Worm (Caenorhabditis elegans) whole organism, L4 larva: ENCODE results near the gene tomm-70.

ENCODE experiments used
- F10B5.3 ChIP-seq: sonication (generic microtip); optimal IDR thresholded peaks from 2 replicates; lab custom pipeline; 2016; ENCODE audit warnings: mild to moderate bottlenecking, missing genetic modification characterization, missing compliant biosample characterization
- F37D6.2 ChIP-seq: sonication (generic microtip); optimal IDR thresholded peaks from 2 replicates; lab custom pipeline; 2016; ENCODE audit warnings: mild to moderate bottlenecking, missing genetic modification characterization, missing compliant biosample characterization
- R02D3.7 ChIP-seq: fragments of 150-350 bp; sonication (generic microtip); optimal IDR thresholded peaks from 3 replicates; lab custom pipeline; 2014; ENCODE audit warnings: missing biosample characterization, missing genetic modification characterization
- T20F7.1 ChIP-seq: fragments of 200-800 bp; sonication (Bioruptor generic); optimal IDR thresholded peaks from 2 replicates; lab custom pipeline; 2018; ENCODE audit warnings: mild to moderate bottlenecking, missing genetic modification characterization, missing compliant biosample characterization
- Y48G9A.11 ChIP-seq: fragments of 200-800 bp; sonication (Bioruptor generic); IDR thresholded peaks from 2 replicates; pipeline ENCODE4 v1.3.6; 2022; ENCODE audit warnings: missing genetic modification reagents, missing genetic modification characterization, missing compliant biosample characterization
- Y5F2A.4 ChIP-seq: fragments of 200-800 bp; sonication (Bioruptor generic); optimal IDR thresholded peaks from 2 replicates; lab custom pipeline; 2018; ENCODE audit warnings: mild to moderate bottlenecking, missing genetic modification characterization, missing compliant biosample characterization
- ZK337.2 ChIP-seq: fragments of 200-800 bp; sonication (Bioruptor generic); IDR thresholded peaks from 2 replicates; pipeline ENCODE4 v1.3.6; 2022; ENCODE audit warnings: missing genetic modification reagents, missing genetic modification characterization, missing compliant biosample characterization
- aha-1 ChIP-seq: fragments of 150-350 bp; peaks from one replicate; lab custom pipeline; 2014; ENCODE audit warnings: missing biosample characterization, missing genetic modification characterization
- aly-2 ChIP-seq: sonication (generic microtip); optimal IDR thresholded peaks from 2 replicates; lab custom pipeline; 2018; ENCODE audit warnings: missing biosample characterization, missing genetic modification characterization
- ceh-20 ChIP-seq: fragments of 200-800 bp; sonication (Bioruptor generic); IDR thresholded peaks from 2 replicates; pipeline ENCODE4 v1.3.6; 2022; ENCODE audit warnings: missing genetic modification reagents, missing genetic modification characterization, missing compliant biosample characterization
- ceh-28 ChIP-seq: fragments of 150-350 bp; optimal IDR thresholded peaks from 2 replicates; lab custom pipeline; 2014; ENCODE audit warnings: missing biosample characterization, missing genetic modification reagents, missing genetic modification characterization
- ceh-62 ChIP-seq: sonication (generic microtip); optimal IDR thresholded peaks from 2 replicates; lab custom pipeline; 2017; ENCODE audit warnings: missing biosample characterization, missing genetic modification characterization
- ctbp-1 ChIP-seq: fragments of 200-800 bp; sonication (Bioruptor generic); IDR thresholded peaks from 2 replicates; pipeline ENCODE4 v1.3.6; 2022; ENCODE audit warnings: missing genetic modification reagents, missing genetic modification characterization, missing compliant biosample characterization
- daf-12 ChIP-seq: fragments of 150-350 bp; optimal IDR thresholded peaks from 2 replicates; lab custom pipeline; 2014; ENCODE audit warnings: missing biosample characterization, missing genetic modification reagents, missing genetic modification characterization
- daf-16 ChIP-seq, 3 experiments: sonication (generic microtip); optimal IDR thresholded peaks; 2 replicates each; lab custom pipeline; 2016 to 2017; ENCODE audit warnings: missing genetic modification characterization in 3 of 3, missing genetic modification reagents in 3 of 3, mild to moderate bottlenecking in 2 of 3, missing compliant biosample characterization in 2 of 3, missing biosample characterization in 1 of 3, moderate library complexity in 1 of 3
- daf-19 ChIP-seq: fragments of 200-800 bp; sonication (Bioruptor generic); conservative IDR thresholded peaks from 2 replicates; pipeline ENCODE4 v1.3.6; 2022; ENCODE audit warnings: missing genetic modification characterization, missing compliant biosample characterization
- dmd-6 ChIP-seq: fragments of 200-800 bp; sonication (Bioruptor generic); IDR thresholded peaks from 2 replicates; pipeline ENCODE4 v1.3.6; 2022; ENCODE audit warnings: missing genetic modification reagents, missing genetic modification characterization, missing compliant biosample characterization
- duxl-1 ChIP-seq: sonication (generic microtip); optimal IDR thresholded peaks from 2 replicates; lab custom pipeline; 2016; ENCODE audit warnings: mild to moderate bottlenecking, missing genetic modification characterization, moderate library complexity, missing compliant biosample characterization; ENCODE audit not compliant: poor library complexity
- fkh-10 ChIP-seq: fragments of 150-350 bp; optimal IDR thresholded peaks from 2 replicates; lab custom pipeline; 2014; ENCODE audit warnings: missing biosample characterization, missing genetic modification reagents, missing genetic modification characterization
- fos-1 ChIP-seq: fragments of 150-350 bp; optimal IDR thresholded peaks from 2 replicates; lab custom pipeline; 2014; ENCODE audit warnings: missing biosample characterization, missing genetic modification characterization
- hlh-11 ChIP-seq: fragments of 200-800 bp; sonication (Bioruptor generic); optimal IDR thresholded peaks from 2 replicates; lab custom pipeline; 2018; ENCODE audit warnings: mild to moderate bottlenecking, missing genetic modification characterization, missing compliant biosample characterization
- hlh-30 ChIP-seq: sonication (generic microtip); optimal IDR thresholded peaks from 2 replicates; lab custom pipeline; 2017; ENCODE audit warnings: antibody characterized with exemption, mild to moderate bottlenecking, missing genetic modification characterization, missing compliant biosample characterization; ENCODE audit not compliant: insufficient read depth
- hmg-1.1 ChIP-seq: fragments of 200-800 bp; sonication (Bioruptor generic); IDR thresholded peaks from 2 replicates; pipeline ENCODE4 v1.3.6; 2022; ENCODE audit warnings: missing genetic modification reagents, missing genetic modification characterization, missing compliant biosample characterization
- jun-1 ChIP-seq: fragments of 150-350 bp; optimal IDR thresholded peaks from 2 replicates; lab custom pipeline; 2014; ENCODE audit warnings: missing biosample characterization, missing genetic modification reagents, missing genetic modification characterization
- lsy-2 ChIP-seq, 2 experiments: fragments of 150-350 bp in 1 of 2; sonication (generic microtip) in 1 of 2; optimal IDR thresholded peaks; 2 replicates each; lab custom pipeline; 2014 to 2017; ENCODE audit warnings: missing biosample characterization in 2 of 2, missing genetic modification characterization in 2 of 2
- mdl-1 ChIP-seq, 2 experiments: fragments of 150-350 bp in 1 of 2; sonication (generic microtip) in 1 of 2; optimal IDR thresholded peaks; 2 replicates each; lab custom pipeline; 2014 to 2017; ENCODE audit warnings: missing biosample characterization in 2 of 2, missing genetic modification characterization in 2 of 2
- mep-1 ChIP-seq: fragments of 150-350 bp; sonication (generic microtip); optimal IDR thresholded peaks from 3 replicates; lab custom pipeline; 2014; ENCODE audit warnings: missing biosample characterization, missing genetic modification characterization
- mes-2 ChIP-seq: sonication (generic microtip); optimal IDR thresholded peaks from 2 replicates; lab custom pipeline; 2016; ENCODE audit warnings: missing genotype, mild to moderate bottlenecking, missing genetic modification characterization, missing compliant biosample characterization; ENCODE audit not compliant: poor library complexity, severe bottlenecking
- nhr-102 ChIP-seq: sonication (generic microtip); optimal IDR thresholded peaks from 2 replicates; lab custom pipeline; 2016; ENCODE audit warnings: mild to moderate bottlenecking, missing genetic modification characterization, moderate library complexity, missing compliant biosample characterization
- nhr-25 ChIP-seq: sonication (generic microtip); optimal IDR thresholded peaks from 2 replicates; lab custom pipeline; 2017; ENCODE audit warnings: missing genetic modification characterization, mild to moderate bottlenecking, missing compliant biosample characterization, antibody characterized with exemption, moderate library complexity, borderline replicate concordance; ENCODE audit not compliant: insufficient read depth
- nhr-41 ChIP-seq: fragments of 200-800 bp; sonication (Bioruptor generic); IDR thresholded peaks from 2 replicates; pipeline ENCODE4 v1.3.6; 2022; ENCODE audit warnings: missing genetic modification reagents, missing genetic modification characterization, missing compliant biosample characterization
- nhr-76 ChIP-seq: fragments of 150-350 bp; optimal IDR thresholded peaks from 2 replicates; lab custom pipeline; 2014; ENCODE audit warnings: missing biosample characterization, missing genetic modification characterization
- php-3 ChIP-seq: fragments of 200-800 bp; sonication (Bioruptor generic); IDR thresholded peaks from 2 replicates; pipeline ENCODE4 v1.3.6; 2022; ENCODE audit warnings: missing genetic modification reagents, missing genetic modification characterization, missing compliant biosample characterization
- saeg-2 ChIP-seq: fragments of 200-800 bp; sonication (Bioruptor generic); IDR thresholded peaks from 2 replicates; pipeline ENCODE4 v1.3.6; 2022; ENCODE audit warnings: missing genetic modification reagents, missing genetic modification characterization, missing compliant biosample characterization
- sdz-12 ChIP-seq: fragments of 200-800 bp; sonication (Bioruptor generic); optimal IDR thresholded peaks from 2 replicates; lab custom pipeline; 2018; ENCODE audit warnings: mild to moderate bottlenecking, missing genetic modification characterization, missing compliant biosample characterization
- snpc-4 ChIP-seq: fragments of 150-350 bp; optimal IDR thresholded peaks from 2 replicates; lab custom pipeline; 2014; ENCODE audit warnings: missing biosample characterization, missing genetic modification characterization
- spr-1 ChIP-seq: sonication (generic microtip); optimal IDR thresholded peaks from 2 replicates; lab custom pipeline; 2016; ENCODE audit warnings: mild to moderate bottlenecking, missing genetic modification characterization, missing compliant biosample characterization
- spr-3 ChIP-seq: fragments of 200-800 bp; sonication (Bioruptor generic); optimal IDR thresholded peaks from 2 replicates; lab custom pipeline; 2018; ENCODE audit warnings: mild to moderate bottlenecking, missing genetic modification characterization, missing compliant biosample characterization
- tra-1 ChIP-seq: fragments of 200-800 bp; sonication (Bioruptor generic); IDR thresholded peaks from 2 replicates; pipeline ENCODE4 v1.3.6; 2022; ENCODE audit warnings: missing genetic modification reagents, missing genetic modification characterization, missing compliant biosample characterization
- unc-39 ChIP-seq: sonication (generic microtip); optimal IDR thresholded peaks from 2 replicates; lab custom pipeline; 2017; ENCODE audit warnings: missing biosample characterization, missing genetic modification characterization
- unc-62 ChIP-seq, 3 experiments: fragments of 150-350 bp in 1 of 3; sonication (generic microtip); optimal IDR thresholded peaks in 2 of 3; peaks in 1 of 3; 1 replicate in 1 of 3; 2 replicates in 2 of 3; lab custom pipeline; 2014 to 2017; ENCODE audit warnings: missing biosample characterization in 3 of 3, missing genetic modification characterization in 3 of 3, missing genetic modification reagents in 3 of 3, missing genotype in 1 of 3
- vab-7 ChIP-seq: fragments of 200-800 bp; sonication (Bioruptor generic); IDR thresholded peaks from 2 replicates; pipeline ENCODE4 v1.3.6; 2022; ENCODE audit warnings: missing genetic modification reagents, missing genetic modification characterization, missing compliant biosample characterization
- zag-1 ChIP-seq: fragments of 150-350 bp; optimal IDR thresholded peaks from 2 replicates; lab custom pipeline; 2014; ENCODE audit warnings: missing biosample characterization, missing genetic modification characterization
- zip-2 ChIP-seq: fragments of 150-350 bp; optimal IDR thresholded peaks from 2 replicates; lab custom pipeline; 2014; ENCODE audit warnings: missing biosample characterization, missing genetic modification characterization
- ztf-11 ChIP-seq: fragments of 150-350 bp; optimal IDR thresholded peaks from 2 replicates; lab custom pipeline; 2014; ENCODE audit warnings: missing biosample characterization, missing genetic modification characterization

The tomm-70 gene

ce11 chrIII:8739126-8739525 is 15.4 kb downstream of the tomm-70 start (continued):
- no peak for TF ChIP-seq nhr-25 (tag; lab: Kevin White, UChicago)
- no peak for TF ChIP-seq fos-1 (tag; lab: Kevin White, UChicago)
- no peak for TF ChIP-seq daf-12 (tag; lab: Kevin White, UChicago)
- no peak for TF ChIP-seq spr-3 (GFP tag; lab: Kevin White, UChicago)
- no peak for TF ChIP-seq duxl-1
- peak; percentile 62 for TF ChIP-seq T20F7.1
- TF ChIP-seq aha-1 (tag; lab: Kevin White, UChicago) = peak; percentile 84
- TF ChIP-seq hmg-1.1 = no peak
- no peak for TF ChIP-seq zip-2 (tag; lab: Kevin White, UChicago)
- TF ChIP-seq Y5F2A.4 (GFP tag; lab: Kevin White, UChicago) = no peak
- TF ChIP-seq hlh-11 (tag; lab: Kevin White, UChicago) = peak; percentile 91

- TF ChIP-seq hlh-30 (tag; lab: Kevin White, UChicago) (no peak), php-3 (GFP tag; lab: Robert Waterston, UW) (no peak), jun-1 (tag; lab: Kevin White, UChicago) (no peak), sdz-12 (GFP tag; lab: Kevin White, UChicago) (no peak), mdl-1 (tag; optimal IDR thresholded peaks at IDR 0.05; lab: Kevin White, UChicago) (no peak), Y48G9A.11 (GFP tag; lab: Robert Waterston, UW) (no peak), ctbp-1 (GFP tag; lab: Robert Waterston, UW) (no peak), duxl-1 (no peak), daf-16 (GFP tag; optimal IDR thresholded peaks at IDR 0.05; lab: Kevin White, UChicago) (no peak), daf-16 (tag; optimal IDR thresholded peaks at IDR 0.05; lab: Kevin White, UChicago) (no peak), dmd-6 (no peak), spr-1 (no peak), ceh-62 (tag; lab: Kevin White, UChicago) (no peak), daf-12 (tag; lab: Kevin White, UChicago) (no peak), snpc-4 (no peak), spr-3 (GFP tag; lab: Kevin White, UChicago) (no peak), zag-1 (tag; lab: Kevin White, UChicago) (no peak), R02D3.7 (tag; lab: Kevin White, UChicago) (no peak), hmg-1.1 (no peak), F37D6.2 (tag; lab: Kevin White, UChicago) (no peak), nhr-102 (tag; lab: Kevin White, UChicago) (no peak)
These were observed 16.3 kb downstream of the tomm-70 start for ce11 chrIII:8738289-8738688.

ce11 chrIII:8737391-8737790 is 17.2 kb downstream of the tomm-70 start:
- no peak for TF ChIP-seq ztf-11 (tag; lab: Kevin White, UChicago)
- TF ChIP-seq F10B5.3 (tag; lab: Kevin White, UChicago) = no peak
- TF ChIP-seq fkh-10 (GFP tag; lab: Kevin White, UChicago) = peak; percentile 31
- no peak for TF ChIP-seq aly-2

ce11 chrIII:8734327-8734885 is 20.1 kb downstream of the tomm-70 start:
- no peak for TF ChIP-seq nhr-76 (tag; lab: Kevin White, UChicago)
- no peak for TF ChIP-seq lsy-2 (tag; optimal IDR thresholded peaks at IDR 0.05; lab: Kevin White, UChicago)
- no peak for TF ChIP-seq ceh-20 (GFP tag; lab: Robert Waterston, UW)
- TF ChIP-seq tra-1 (GFP tag; lab: Robert Waterston, UW) = peak; percentile 63; the same call in 1 of the 2 replicates
- no peak for TF ChIP-seq ztf-11 (tag; lab: Kevin White, UChicago)
- no peak for TF ChIP-seq ZK337.2 (GFP tag; lab: Robert Waterston, UW)
- no peak for TF ChIP-seq sdz-12 (GFP tag; lab: Kevin White, UChicago)
- TF ChIP-seq daf-19 = no peak
- no peak for TF ChIP-seq F37D6.2 (tag; lab: Kevin White, UChicago)
- TF ChIP-seq vab-7 (GFP tag; lab: Robert Waterston, UW) = 0 out of 2 replicates have a peak, but pooled peaks have one; percentile 19
- no peak for TF ChIP-seq unc-39 (tag; lab: Kevin White, UChicago)
- peak in 1 of 2 experiments; percentile 82 for TF ChIP-seq unc-62 (GFP tag; optimal IDR thresholded peaks at IDR 0.05 in 1 of 2; lab: Kevin White, UChicago)
- TF ChIP-seq unc-62 (tag; optimal IDR thresholded peaks at IDR 0.05; lab: Kevin White, UChicago) = no peak
- no peak for TF ChIP-seq mes-2 (tag; lab: Kevin White, UChicago)
- TF ChIP-seq nhr-41 (GFP tag; lab: Robert Waterston, UW) = no peak
- 0 out of 2 replicates have a peak, but pooled peaks have one; percentile 67 for TF ChIP-seq saeg-2 (GFP tag; lab: Robert Waterston, UW)
- TF ChIP-seq mep-1 (tag; lab: Kevin White, UChicago) = peak; percentile 41
- no peak for TF ChIP-seq ceh-28 (tag; lab: Kevin White, UChicago)
